Fruit fly (Drosophila melanogaster) whole organism, embryonic: ENCODE data around the gene deltaCOP.

Source experiments
- BEAF-32 ChIP-seq: fragments of 200-800 bp; sonication (Bioruptor generic); optimal IDR thresholded peaks from 3 replicates; lab custom pipeline; 2017; ENCODE audit warnings: missing biosample characterization, missing genetic modification characterization, mild to moderate bottlenecking, moderate library complexity, missing genetic modification reagents
- Bgb ChIP-seq: fragments of 200-800 bp; sonication (Bioruptor generic); IDR thresholded peaks from 2 replicates; pipeline ENCODE4 v1.3.6; 2022; ENCODE audit warnings: missing biosample characterization, missing genetic modification characterization; ENCODE audit not compliant: partially characterized antibody
- Blimp-1 ChIP-seq: fragments of 200-800 bp; sonication (Bioruptor generic); optimal IDR thresholded peaks from 3 replicates; lab custom pipeline; 2018; ENCODE audit warnings: missing biosample characterization, missing genetic modification characterization, mild to moderate bottlenecking, moderate library complexity, missing genetic modification reagents
- CG10147 ChIP-seq: fragments of 200-800 bp; sonication (Bioruptor generic); optimal IDR thresholded peaks from 2 replicates; lab custom pipeline; 2019; ENCODE audit warnings: missing biosample characterization, mild to moderate bottlenecking, missing genetic modification characterization, moderate library complexity
- CG10366 ChIP-seq: fragments of 200-800 bp; sonication (Bioruptor generic); IDR thresholded peaks from 2 replicates; pipeline ENCODE4 v1.3.6; 2022; ENCODE audit warnings: missing biosample characterization, missing genetic modification characterization
- CG12659 ChIP-seq: fragments of 200-800 bp; sonication (Bioruptor generic); optimal IDR thresholded peaks from 3 replicates; lab custom pipeline; 2017; ENCODE audit warnings: mild to moderate bottlenecking, missing biosample characterization, missing genetic modification reagents, missing genetic modification characterization
- CG14710 ChIP-seq: fragments of 200-800 bp; sonication (Bioruptor generic); optimal IDR thresholded peaks from 3 replicates; lab custom pipeline; 2019; ENCODE audit warnings: missing biosample characterization, mild to moderate bottlenecking, missing genetic modification characterization, moderate library complexity
- CG15514 ChIP-seq: fragments of 200-800 bp; sonication (Bioruptor generic); optimal IDR thresholded peaks from 3 replicates; lab custom pipeline; 2017; ENCODE audit warnings: missing biosample characterization, missing genetic modification characterization, mild to moderate bottlenecking, moderate library complexity, missing genetic modification reagents
- CG17186 ChIP-seq: fragments of 200-800 bp; sonication (Bioruptor generic); optimal IDR thresholded peaks from 3 replicates; lab custom pipeline; 2017; ENCODE audit warnings: missing biosample characterization, missing genetic modification reagents, missing genetic modification characterization
- CG17802 ChIP-seq: fragments of 200-800 bp; sonication (Bioruptor generic); optimal IDR thresholded peaks from 2 replicates; lab custom pipeline; 2018; ENCODE audit warnings: missing biosample characterization, mild to moderate bottlenecking, missing genetic modification characterization, moderate library complexity
- CG2116 ChIP-seq: fragments of 200-800 bp; sonication (Bioruptor generic); optimal IDR thresholded peaks from 3 replicates; lab custom pipeline; 2018; ENCODE audit warnings: missing biosample characterization, mild to moderate bottlenecking, missing genetic modification characterization
- CG2129 ChIP-seq: fragments of 200-800 bp; sonication (Bioruptor generic); IDR thresholded peaks from 2 replicates; pipeline ENCODE4 v1.3.6; 2022; ENCODE audit warnings: missing biosample characterization, missing genetic modification characterization; ENCODE audit not compliant: partially characterized antibody
- CG30403 ChIP-seq: fragments of 200-800 bp; sonication (Bioruptor generic); optimal IDR thresholded peaks from 3 replicates; lab custom pipeline; 2016; ENCODE audit warnings: missing biosample characterization, missing genetic modification characterization
- CG32767 ChIP-seq: fragments of 200-800 bp; sonication (Bioruptor generic); IDR thresholded peaks from 2 replicates; pipeline ENCODE4 v1.3.6; 2022; ENCODE audit warnings: missing biosample characterization, missing genetic modification characterization
- CG34422 ChIP-seq: fragments of 200-800 bp; sonication (Bioruptor generic); IDR thresholded peaks from 3 replicates; pipeline ENCODE4 v1.3.6; 2022; ENCODE audit warnings: missing biosample characterization, missing genetic modification characterization
- CG3847 ChIP-seq: fragments of 200-800 bp; sonication (Bioruptor generic); IDR thresholded peaks from 2 replicates; pipeline ENCODE4 v1.3.6; 2022; ENCODE audit warnings: missing biosample characterization, missing genetic modification characterization
- CG4820 ChIP-seq: fragments of 200-800 bp; sonication (Bioruptor generic); optimal IDR thresholded peaks from 3 replicates; lab custom pipeline; 2016; ENCODE audit warnings: missing biosample characterization, missing genetic modification characterization
- CG5953 ChIP-seq: fragments of 200-800 bp; sonication (Bioruptor generic); IDR thresholded peaks from 2 replicates; pipeline ENCODE4 v1.3.6; 2022; ENCODE audit warnings: missing biosample characterization, missing genetic modification characterization
- CG7963 ChIP-seq: fragments of 200-800 bp; sonication (Bioruptor generic); IDR thresholded peaks from 3 replicates; pipeline ENCODE4 v1.3.6; 2022; ENCODE audit warnings: missing biosample characterization, missing genetic modification characterization; ENCODE audit not compliant: partially characterized antibody
- CG8924 ChIP-seq: fragments of 200-800 bp; optimal IDR thresholded peaks from 3 replicates; lab custom pipeline; 2019; ENCODE audit warnings: missing biosample characterization, mild to moderate bottlenecking, missing genetic modification characterization, moderate library complexity
- CG9932 ChIP-seq: fragments of 200-800 bp; sonication (Bioruptor generic); IDR thresholded peaks from 2 replicates; pipeline ENCODE4 v1.3.6; 2022; ENCODE audit warnings: missing biosample characterization, missing genetic modification characterization
- E2f2 ChIP-seq: fragments of 200-800 bp; sonication (Bioruptor generic); IDR thresholded peaks from 2 replicates; pipeline ENCODE4 v1.3.6; 2022; ENCODE audit warnings: missing biosample characterization, missing genetic modification characterization
- HLH4C ChIP-seq: fragments of 200-800 bp; sonication (Bioruptor generic); IDR thresholded peaks from 3 replicates; pipeline ENCODE4 v1.3.6; 2022; ENCODE audit warnings: missing biosample characterization, missing genetic modification characterization; ENCODE audit not compliant: partially characterized antibody
- Med ChIP-seq: fragments of 200-800 bp; sonication (Bioruptor generic); peaks from one replicate; lab custom pipeline; 2016; ENCODE audit warnings: missing biosample characterization, missing genetic modification characterization, mild to moderate bottlenecking, inconsistent platforms, moderate library complexity
- NK7.1 ChIP-seq: fragments of 200-800 bp; sonication (Bioruptor generic); optimal IDR thresholded peaks from 3 replicates; lab custom pipeline; 2016; ENCODE audit warnings: missing biosample characterization, missing genetic modification characterization
- Spps ChIP-seq: fragments of 200-800 bp; sonication (Bioruptor generic); optimal IDR thresholded peaks from 2 replicates; lab custom pipeline; 2018; ENCODE audit warnings: missing biosample characterization, mild to moderate bottlenecking, missing genetic modification characterization
- Sry-δ ChIP-seq: fragments of 200-800 bp; sonication (Bioruptor generic); optimal IDR thresholded peaks from 2 replicates; lab custom pipeline; 2016; ENCODE audit warnings: missing biosample characterization, missing genetic modification characterization
- Tbp ChIP-seq: fragments of >200 bp; optimal IDR thresholded peaks from 2 replicates; lab custom pipeline; 2018; ENCODE audit warnings: missing biosample characterization, missing genetic modification characterization
- amos ChIP-seq: fragments of 200-800 bp; sonication (Bioruptor generic); IDR thresholded peaks from 2 replicates; pipeline ENCODE4 v1.3.6; 2022; ENCODE audit warnings: missing biosample characterization, missing genetic modification characterization; ENCODE audit not compliant: partially characterized antibody
- ara ChIP-seq: fragments of 200-800 bp; sonication (Bioruptor generic); IDR thresholded peaks from 2 replicates; pipeline ENCODE4 v1.3.6; 2022; ENCODE audit warnings: missing biosample characterization, missing genetic modification characterization
- bsh ChIP-seq, 2 experiments: fragments of 200-800 bp; sonication (Bioruptor generic); optimal IDR thresholded peaks; 2 replicates each; lab custom pipeline; 2017 to 2018; ENCODE audit warnings: mild to moderate bottlenecking in 2 of 2, missing biosample characterization in 2 of 2, missing genetic modification characterization in 2 of 2, moderate library complexity in 1 of 2
- croc ChIP-seq: fragments of 200-800 bp; sonication (Bioruptor generic); conservative IDR thresholded peaks from 3 replicates; pipeline ENCODE4 v1.3.6; 2022; ENCODE audit warnings: missing biosample characterization, missing genetic modification characterization
- dmrt11E ChIP-seq: fragments of 200-800 bp; sonication (Bioruptor generic); optimal IDR thresholded peaks from 3 replicates; lab custom pipeline; 2018; ENCODE audit warnings: missing biosample characterization, mild to moderate bottlenecking, missing genetic modification characterization, moderate library complexity
- gfzf ChIP-seq: fragments of 200-800 bp; sonication (Bioruptor generic); optimal IDR thresholded peaks from 2 replicates; lab custom pipeline; 2016; ENCODE audit warnings: missing biosample characterization, mild to moderate bottlenecking, missing genetic modification characterization, moderate library complexity
- jumu ChIP-seq: fragments of 200-800 bp; sonication (Bioruptor generic); optimal IDR thresholded peaks from 3 replicates; lab custom pipeline; 2016; ENCODE audit warnings: missing biosample characterization, missing genetic modification characterization
- knrl ChIP-seq: fragments of 200-800 bp; sonication (Bioruptor generic); IDR thresholded peaks from 3 replicates; pipeline ENCODE4 v1.3.6; 2022; ENCODE audit warnings: missing biosample characterization, missing genetic modification characterization; ENCODE audit not compliant: partially characterized antibody
- lilli ChIP-seq: fragments of 200-800 bp; sonication (Bioruptor generic); optimal IDR thresholded peaks from 3 replicates; lab custom pipeline; 2016; ENCODE audit warnings: missing biosample characterization, missing genetic modification characterization
- mam ChIP-seq: fragments of 200-800 bp; sonication (Bioruptor generic); optimal IDR thresholded peaks from 3 replicates; lab custom pipeline; 2016; ENCODE audit warnings: missing biosample characterization, missing genetic modification characterization
- pzg ChIP-seq: fragments of 200-800 bp; sonication (Bioruptor generic); optimal IDR thresholded peaks from 3 replicates; lab custom pipeline; 2018; ENCODE audit warnings: missing biosample characterization, mild to moderate bottlenecking, missing genetic modification characterization, moderate library complexity
- ranshi ChIP-seq: fragments of 200-800 bp; sonication (Bioruptor generic); IDR thresholded peaks from 2 replicates; pipeline ENCODE4 v1.3.6; 2022; ENCODE audit warnings: missing biosample characterization, missing genetic modification characterization
- sens ChIP-seq: fragments of 200-800 bp; sonication (Bioruptor generic); peaks from one replicate; lab custom pipeline; 2016; ENCODE audit warnings: missing biosample characterization, missing genetic modification characterization
- tna ChIP-seq: fragments of 200-800 bp; sonication (Bioruptor generic); IDR thresholded peaks from 2 replicates; pipeline ENCODE4 v1.3.6; 2022; ENCODE audit warnings: missing biosample characterization, missing genetic modification characterization; ENCODE audit not compliant: partially characterized antibody
- trem ChIP-seq: fragments of 200-800 bp; optimal IDR thresholded peaks from 3 replicates; lab custom pipeline; 2019; ENCODE audit warnings: missing biosample characterization, mild to moderate bottlenecking, missing genetic modification characterization, moderate library complexity
- wek ChIP-seq: fragments of 200-800 bp; sonication (Bioruptor generic); optimal IDR thresholded peaks from 3 replicates; lab custom pipeline; 2018; ENCODE audit warnings: missing biosample characterization, mild to moderate bottlenecking, missing genetic modification characterization, moderate library complexity
- zfh2 ChIP-seq: fragments of 200-800 bp; sonication (Bioruptor generic); optimal IDR thresholded peaks from 2 replicates; lab custom pipeline; 2016; ENCODE audit warnings: missing biosample characterization, missing genetic modification characterization

deltaCOP gene

DNA sequence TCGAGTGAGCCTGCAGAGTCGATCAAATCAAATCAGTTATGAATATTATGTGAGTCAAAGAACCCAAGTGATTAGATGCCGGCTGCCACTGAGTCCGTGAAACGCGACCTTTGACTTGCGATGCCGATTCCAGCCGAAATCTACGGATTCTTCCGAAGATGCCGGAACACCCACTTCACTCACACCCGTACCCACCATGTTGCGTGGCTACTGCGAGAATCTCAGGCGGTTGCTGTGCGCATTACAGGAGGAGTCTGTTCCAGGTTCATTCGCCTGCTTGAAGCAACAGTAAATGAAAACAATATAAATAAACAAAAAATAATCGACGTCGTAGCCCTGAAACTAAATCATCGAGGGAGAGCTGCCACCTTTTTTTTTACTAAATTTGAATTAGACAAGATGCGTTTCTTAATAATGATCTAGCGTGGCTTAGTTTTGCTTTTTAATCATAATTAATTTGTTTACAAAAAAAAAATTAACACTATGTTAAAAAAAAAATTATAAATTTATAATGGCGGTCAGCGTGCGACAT is 40.1 kb upstream of the deltaCOP start, which contains the start of gene Ldaf1 (continued):
- no peak for TF ChIP-seq dmrt11E (tag; lab: Kevin White, UChicago)
- no peak for TF ChIP-seq ara (GFP tag; lab: Robert Waterston, UW)
- no peak for TF ChIP-seq Tbp (GFP tag; lab: Kevin White, UChicago)
- TF ChIP-seq CG2129 (GFP tag; lab: Robert Waterston, UW): no peak
- TF ChIP-seq bsh (GFP tag; optimal IDR thresholded peaks at IDR 0.05; lab: Kevin White, UChicago): no peak
- no peak for TF ChIP-seq Spps (tag; lab: Kevin White, UChicago)
- TF ChIP-seq ranshi (GFP tag; lab: Robert Waterston, UW): no peak
- TF ChIP-seq tna (GFP tag; lab: Robert Waterston, UW): no peak

DNA sequence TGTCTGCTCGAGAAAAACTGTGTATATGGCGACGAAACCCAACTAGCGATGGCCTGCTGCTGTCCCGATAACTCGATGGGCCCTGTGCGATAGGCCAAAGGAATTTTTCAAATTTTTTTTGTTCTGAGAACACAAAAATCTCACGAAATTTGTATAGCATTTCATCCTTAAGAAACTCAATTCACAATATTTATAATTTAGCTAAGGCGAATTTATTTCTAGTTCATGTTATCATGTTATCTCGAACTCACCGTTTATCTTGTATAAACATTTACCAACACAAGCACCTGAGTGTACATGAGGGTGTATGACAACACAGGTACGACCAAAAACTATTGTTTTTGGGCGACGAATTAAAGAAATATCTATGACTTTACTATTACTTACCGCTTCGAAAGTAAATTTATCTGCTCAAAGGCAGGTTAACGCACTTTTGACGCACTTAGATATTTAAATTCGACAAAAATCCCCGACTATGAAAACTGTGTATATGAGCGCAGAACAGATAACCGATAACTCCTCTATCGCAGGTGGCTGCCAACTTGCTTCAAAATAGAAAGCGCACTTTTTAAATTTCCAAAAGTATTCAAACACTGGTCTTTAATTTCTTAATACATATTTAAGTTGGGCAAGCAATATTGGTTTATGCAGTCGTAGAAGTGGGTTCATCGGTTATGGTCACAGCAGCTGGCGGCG is 38.7 kb upstream of the deltaCOP start, which contains the start of gene arm:
Gene arm, minus strand, starts transcription at position 524 of the 696 bp plus-strand sequence.
- TF ChIP-seq CG7963 (0 out of 3 replicates have a peak, but pooled peaks have one; percentile 35), CG32767 (GFP tag; lab: Robert Waterston, UW) (0 out of 2 replicates have a peak, but pooled peaks have one; percentile 9), HLH4C (GFP tag; lab: Robert Waterston, UW) (peak; percentile 26; the same call in 1 of the 3 replicates), CG4820 (GFP tag; lab: Kevin White, UChicago) (peak; percentile 26), CG17186 (GFP tag; lab: Kevin White, UChicago) (peak; percentile 61), CG10366 (GFP tag; lab: Robert Waterston, UW) (no peak), CG34422 (GFP tag; lab: Robert Waterston, UW) (no peak), jumu (GFP tag; lab: Kevin White, UChicago) (peak; percentile 10), gfzf (peak; percentile 16), croc (GFP tag; lab: Robert Waterston, UW) (no peak), CG12659 (GFP tag; lab: Kevin White, UChicago) (peak; percentile 6), Med (GFP tag; lab: Kevin White, UChicago) (peak; percentile 20), amos (GFP tag; lab: Robert Waterston, UW) (peak; percentile 26; the same call in 1 of the 2 replicates), CG5953 (GFP tag; lab: Robert Waterston, UW) (no peak), zfh2 (GFP tag; lab: Kevin White, UChicago) (peak; percentile 2), knrl (GFP tag; lab: Robert Waterston, UW) (0 out of 3 replicates have a peak, but pooled peaks have one; percentile 11), CG30403 (GFP tag; lab: Kevin White, UChicago) (peak; percentile 21), CG8924 (no peak), CG15514 (GFP tag; lab: Kevin White, UChicago) (peak; percentile 11), Blimp-1 (GFP tag; lab: Kevin White, UChicago) (no peak), CG9932 (GFP tag; lab: Robert Waterston, UW) (0 out of 2 replicates have a peak, but pooled peaks have one; percentile 42), sens (GFP tag; lab: Kevin White, UChicago) (peak; percentile 61), CG17802 (tag; lab: Kevin White, UChicago) (peak; percentile 24), wek (GFP tag; lab: Kevin White, UChicago) (no peak), Bgb (no peak), CG10147 (GFP tag; lab: Kevin White, UChicago) (no peak), BEAF-32 (GFP tag; lab: Kevin White, UChicago) (peak; percentile 56), CG2116 (GFP tag; lab: Kevin White, UChicago) (peak; percentile 11), CG3847 (GFP tag; lab: Robert Waterston, UW) (0 out of 2 replicates have a peak, but pooled peaks have one; percentile 10), E2f2 (GFP tag; lab: Robert Waterston, UW) (peak; percentile 85), trem (tag; lab: Kevin White, UChicago) (peak; percentile 98), lilli (GFP tag; lab: Kevin White, UChicago) (peak; percentile 11), NK7.1 (GFP tag; lab: Kevin White, UChicago) (no peak), CG14710 (tag; lab: Kevin White, UChicago) (peak; percentile 6), Sry-δ (GFP tag; lab: Kevin White, UChicago) (peak; percentile 77), pzg (peak; percentile 29), mam (peak; percentile 11)
